Worm (Caenorhabditis elegans): Measurements from ENCODE around the gene F39D8.3.

DNA sequence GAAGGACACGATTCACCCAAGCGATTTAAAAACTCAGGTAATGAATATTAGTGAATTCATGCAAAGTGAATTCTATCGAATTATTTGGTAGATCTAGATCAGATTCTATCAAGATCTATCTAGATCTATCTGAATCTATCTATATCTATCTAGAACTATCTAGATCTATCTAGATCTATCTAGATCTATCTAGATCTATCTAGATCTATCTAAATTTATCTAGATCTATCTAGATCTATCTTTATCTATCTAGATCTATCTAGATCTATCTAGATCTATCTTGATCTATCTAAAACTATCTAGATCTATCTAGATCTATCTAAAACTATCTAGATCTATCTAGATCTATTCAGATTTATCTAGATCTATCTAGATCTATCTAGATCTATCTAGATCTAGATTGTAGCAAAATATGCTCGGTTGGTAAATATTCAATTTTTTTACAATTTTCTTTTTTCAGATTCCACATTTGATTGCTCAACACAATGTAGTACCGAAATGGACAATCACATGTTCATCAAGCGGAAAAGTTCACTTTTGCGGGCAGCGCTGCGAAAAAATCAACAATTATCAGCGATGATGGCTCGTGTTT, 49.3 kb downstream of the F39D8.3 start:
- no peak for TF ChIP-seq nhr-84 (tag; optimal IDR thresholded peaks at IDR 0.05)
- TF ChIP-seq lin-39 (tag; optimal IDR thresholded peaks at IDR 0.05): no peak
- no peak for TF ChIP-seq xbp-1 (tag; optimal IDR thresholded peaks at IDR 0.05)
